Worm (Caenorhabditis elegans) whole organism, L3 larva: ENCODE data around the gene cpf-2.

Experiments
- ZK546.5 ChIP-seq: sonication (generic microtip); optimal IDR thresholded peaks from 2 replicates; lab custom pipeline; 2017; ENCODE audit warnings: missing biosample characterization, missing genetic modification characterization
- ama-1 ChIP-seq: fragments of 150-350 bp; optimal IDR thresholded peaks from 2 replicates; lab custom pipeline; 2018
- fos-1 ChIP-seq: fragments of 150-350 bp; optimal IDR thresholded peaks from 2 replicates; lab custom pipeline; 2014; ENCODE audit warnings: missing biosample characterization, missing genetic modification characterization
- nfya-1 ChIP-seq: sonication (generic microtip); optimal IDR thresholded peaks from 2 replicates; lab custom pipeline; 2017; ENCODE audit warnings: missing genetic modification characterization, mild to moderate bottlenecking, missing compliant biosample characterization, antibody characterized with exemption, moderate library complexity; ENCODE audit not compliant: insufficient read depth
- nhr-12 ChIP-seq: fragments of 150-350 bp; optimal IDR thresholded peaks from 2 replicates; lab custom pipeline; 2014; ENCODE audit warnings: missing biosample characterization, missing genetic modification characterization
- nhr-23 ChIP-seq: fragments of 150-350 bp; optimal IDR thresholded peaks from 2 replicates; lab custom pipeline; 2014; ENCODE audit warnings: missing biosample characterization, missing genetic modification reagents, missing genetic modification characterization
- ztf-4 ChIP-seq: fragments of 150-350 bp; optimal IDR thresholded peaks from 2 replicates; lab custom pipeline; 2014; ENCODE audit warnings: missing biosample characterization, missing genetic modification characterization

- TF ChIP-seq nhr-23 (no peak), nhr-12 (tag; lab: Kevin White, UChicago) (no peak), fos-1 (tag; lab: Kevin White, UChicago) (no peak), ztf-4 (tag; lab: Kevin White, UChicago) (no peak), nfya-1 (tag; lab: Kevin White, UChicago) (no peak), ZK546.5 (tag; lab: Kevin White, UChicago) (no peak), ama-1 (lab: Kevin White, UChicago) (no peak)
Observed at ce11 chrIII:13302578-13302977, 33.9 kb upstream of the cpf-2 start.
